Fruit fly (Drosophila melanogaster): ENCODE results near the gene CG31371.
A peak's percentile ranks its signal among the peaks of the same experiment; 100 is the strongest.

Gene CG31371

dm6 chr3R:30534444-30534843, 31.1 kb upstream of the CG31371 start:
- TF ChIP-seq CG1620 (GFP tag; optimal IDR thresholded peaks at IDR 0.05) (no peak), CG7101 (tag; optimal IDR thresholded peaks at IDR 0.05) (no peak), kay (GFP tag; ENCODE audit: borderline replicate concordance) (no peak), Mnt (GFP tag; optimal IDR thresholded peaks at IDR 0.05) (no peak), Crg-1 (GFP tag; optimal IDR thresholded peaks at IDR 0.05) (no peak), CG7045 (GFP tag; optimal IDR thresholded peaks at IDR 0.05) (no peak), CG33017 (tag; optimal IDR thresholded peaks at IDR 0.05) (no peak), CG12768 (GFP tag; optimal IDR thresholded peaks at IDR 0.05) (no peak), Hr96 (GFP tag; optimal IDR thresholded peaks at IDR 0.05) (no peak)

- TF ChIP-seq toe (GFP tag; optimal IDR thresholded peaks at IDR 0.05) (no peak), bab1 (GFP tag; optimal IDR thresholded peaks at IDR 0.05) (peak; percentile 18), pad (GFP tag; optimal IDR thresholded peaks at IDR 0.05) (peak; percentile 59), CG33017 (tag; optimal IDR thresholded peaks at IDR 0.05) (no peak), CG7101 (tag; optimal IDR thresholded peaks at IDR 0.05) (no peak), CG14711 (tag; optimal IDR thresholded peaks at IDR 0.05) (peak; percentile 36), CG12768 (GFP tag; optimal IDR thresholded peaks at IDR 0.05) (no peak), tj (GFP tag; optimal IDR thresholded peaks at IDR 0.05) (peak; percentile 77), Clk (GFP tag; optimal IDR thresholded peaks at IDR 0.05) (no peak), CG11617 (GFP tag; optimal IDR thresholded peaks at IDR 0.05) (no peak), CG7045 (GFP tag; optimal IDR thresholded peaks at IDR 0.05) (no peak), cnc (optimal IDR thresholded peaks at IDR 0.05) (no peak), Hr96 (GFP tag; optimal IDR thresholded peaks at IDR 0.05) (peak; percentile 10), Crg-1 (GFP tag; optimal IDR thresholded peaks at IDR 0.05) (no peak), Mnt (GFP tag; optimal IDR thresholded peaks at IDR 0.05) (no peak)
Measured at dm6 chr3R:30531989-30532653, 28.8 kb upstream of the CG31371 start, which contains the start of gene tmod. tmod (plus strand) TSS chr3R:30532607.

dm6 chr3R:30531129-30531708, 27.9 kb upstream of the CG31371 start:
- TF ChIP-seq tj (GFP tag; optimal IDR thresholded peaks at IDR 0.05): no peak
- no peak for TF ChIP-seq kay (GFP tag; ENCODE audit: borderline replicate concordance)
- no peak for TF ChIP-seq Clk (GFP tag; optimal IDR thresholded peaks at IDR 0.05)
- no peak for TF ChIP-seq ovo (GFP tag; optimal IDR thresholded peaks at IDR 0.05)
- no peak for TF ChIP-seq cic (GFP tag; optimal IDR thresholded peaks at IDR 0.05)
- TF ChIP-seq bab1 (GFP tag; optimal IDR thresholded peaks at IDR 0.05): no peak
- no peak for TF ChIP-seq toe (GFP tag; optimal IDR thresholded peaks at IDR 0.05)
- TF ChIP-seq CG14711 (tag; optimal IDR thresholded peaks at IDR 0.05): no peak
- TF ChIP-seq CG7101 (tag; optimal IDR thresholded peaks at IDR 0.05): no peak
- TF ChIP-seq cnc (optimal IDR thresholded peaks at IDR 0.05): no peak
- no peak for TF ChIP-seq Hr96 (GFP tag; optimal IDR thresholded peaks at IDR 0.05)

dm6 chr3R:30529570-30529969, 26.3 kb upstream of the CG31371 start:
- TF ChIP-seq CG11617 (GFP tag; optimal IDR thresholded peaks at IDR 0.05): no peak
- no peak for TF ChIP-seq CG12768 (GFP tag; optimal IDR thresholded peaks at IDR 0.05)
- no peak for TF ChIP-seq CG33017 (tag; optimal IDR thresholded peaks at IDR 0.05)
- TF ChIP-seq CG1620 (GFP tag; optimal IDR thresholded peaks at IDR 0.05): no peak
- TF ChIP-seq CG14711 (tag; optimal IDR thresholded peaks at IDR 0.05): no peak
- TF ChIP-seq cic (GFP tag; optimal IDR thresholded peaks at IDR 0.05): no peak
- no peak for TF ChIP-seq pad (GFP tag; optimal IDR thresholded peaks at IDR 0.05)
- TF ChIP-seq CG7045 (GFP tag; optimal IDR thresholded peaks at IDR 0.05): no peak
- no peak for TF ChIP-seq kay (GFP tag; ENCODE audit: borderline replicate concordance)

- TF ChIP-seq Crg-1 (GFP tag; optimal IDR thresholded peaks at IDR 0.05): no peak
- TF ChIP-seq Hr96 (GFP tag; optimal IDR thresholded peaks at IDR 0.05): no peak
- no peak for TF ChIP-seq CG14711 (tag; optimal IDR thresholded peaks at IDR 0.05)
- TF ChIP-seq tj (GFP tag; optimal IDR thresholded peaks at IDR 0.05): no peak
- no peak for TF ChIP-seq kay (GFP tag; ENCODE audit: borderline replicate concordance)
- no peak for TF ChIP-seq CG7101 (tag; optimal IDR thresholded peaks at IDR 0.05)
- TF ChIP-seq CG7045 (GFP tag; optimal IDR thresholded peaks at IDR 0.05): no peak
- TF ChIP-seq Clk (GFP tag; optimal IDR thresholded peaks at IDR 0.05): no peak
- no peak for TF ChIP-seq CG33017 (tag; optimal IDR thresholded peaks at IDR 0.05)
- TF ChIP-seq bab1 (GFP tag; optimal IDR thresholded peaks at IDR 0.05): no peak
- TF ChIP-seq pad (GFP tag; optimal IDR thresholded peaks at IDR 0.05): no peak
- TF ChIP-seq toe (GFP tag; optimal IDR thresholded peaks at IDR 0.05): no peak
- TF ChIP-seq cnc (optimal IDR thresholded peaks at IDR 0.05): no peak
- no peak for TF ChIP-seq Mnt (GFP tag; optimal IDR thresholded peaks at IDR 0.05)
- no peak for TF ChIP-seq cic (GFP tag; optimal IDR thresholded peaks at IDR 0.05)
- TF ChIP-seq CG5204 (GFP tag; optimal IDR thresholded peaks at IDR 0.05): no peak
- TF ChIP-seq CG12768 (GFP tag; optimal IDR thresholded peaks at IDR 0.05): no peak
- no peak for TF ChIP-seq CG1620 (GFP tag; optimal IDR thresholded peaks at IDR 0.05)
- TF ChIP-seq ovo (GFP tag; optimal IDR thresholded peaks at IDR 0.05): no peak
- TF ChIP-seq CG11617 (GFP tag; optimal IDR thresholded peaks at IDR 0.05): no peak
Measured at dm6 chr3R:30528692-30529305, 25.5 kb upstream of the CG31371 start.
